Worm (Caenorhabditis elegans): ENCODE results near the gene Y105C5B.8.

The Y105C5B.8 gene

ce11 chrIV:15926746-15927145 is at the start of gene Y105C5B.8:
Y105C5B.8 (minus strand) TSS chrIV:15926846.
- TF ChIP-seq ref-1 (GFP tag; conservative IDR thresholded peaks at IDR 0.05) (no peak), klf-2 (GFP tag; conservative IDR thresholded peaks at IDR 0.05) (no peak), tab-1 (GFP tag; IDR thresholded peaks at IDR 0.05) (no peak), flt-1 (GFP tag; IDR thresholded peaks at IDR 0.05) (no peak), ztf-29 (GFP tag; IDR thresholded peaks at IDR 0.05) (no peak), ztf-23 (GFP tag; IDR thresholded peaks at IDR 0.05) (no peak), cog-1 (tag; optimal IDR thresholded peaks at IDR 0.05) (no peak), med-1 (GFP tag; optimal IDR thresholded peaks at IDR 0.05; ENCODE audit: insufficient read depth) (no peak), T22C8.4 (GFP tag; IDR thresholded peaks at IDR 0.05) (no peak)

- TF ChIP-seq klf-2 (GFP tag; conservative IDR thresholded peaks at IDR 0.05) (no peak), T22C8.4 (GFP tag; IDR thresholded peaks at IDR 0.05) (no peak), ztf-23 (GFP tag; IDR thresholded peaks at IDR 0.05) (no peak), ztf-29 (GFP tag; IDR thresholded peaks at IDR 0.05) (no peak), flt-1 (GFP tag; IDR thresholded peaks at IDR 0.05) (no peak), tab-1 (GFP tag; IDR thresholded peaks at IDR 0.05) (no peak), ref-1 (GFP tag; conservative IDR thresholded peaks at IDR 0.05) (no peak), med-1 (GFP tag; optimal IDR thresholded peaks at IDR 0.05; ENCODE audit: insufficient read depth) (no peak), cog-1 (tag; optimal IDR thresholded peaks at IDR 0.05) (no peak)
Measured at ce11 chrIV:15964307-15964706, 37.7 kb upstream of the Y105C5B.8 start, which contains the start of gene Y105C5B.18. Y105C5B.18 (plus strand) TSS chrIV:15964607.

ce11 chrIV:15962801-15963200 is 36.2 kb upstream of the Y105C5B.8 start, which contains the start of gene Y105C5B.17:
Y105C5B.17 (plus strand) TSS chrIV:15963101.
- no peak for TF ChIP-seq tab-1 (GFP tag; IDR thresholded peaks at IDR 0.05)
- TF ChIP-seq ref-1 (GFP tag; conservative IDR thresholded peaks at IDR 0.05) = no peak
- no peak for TF ChIP-seq med-1 (GFP tag; optimal IDR thresholded peaks at IDR 0.05; ENCODE audit: insufficient read depth)
- no peak for TF ChIP-seq ztf-29 (GFP tag; IDR thresholded peaks at IDR 0.05)
- TF ChIP-seq T22C8.4 (GFP tag; IDR thresholded peaks at IDR 0.05) = no peak
- no peak for TF ChIP-seq cog-1 (tag; optimal IDR thresholded peaks at IDR 0.05)
- TF ChIP-seq flt-1 (GFP tag; IDR thresholded peaks at IDR 0.05) = no peak
- no peak for TF ChIP-seq ztf-23 (GFP tag; IDR thresholded peaks at IDR 0.05)
- TF ChIP-seq klf-2 (GFP tag; conservative IDR thresholded peaks at IDR 0.05) = no peak

ce11 chrIV:15962219-15962762 is 35.6 kb upstream of the Y105C5B.8 start, which contains the start of gene lgc-19:
lgc-19 (minus strand) TSS chrIV:15962712.
- TF ChIP-seq tab-1 (GFP tag; IDR thresholded peaks at IDR 0.05) (no peak), T22C8.4 (GFP tag; IDR thresholded peaks at IDR 0.05) (no peak), med-1 (GFP tag; optimal IDR thresholded peaks at IDR 0.05; ENCODE audit: insufficient read depth) (no peak), ztf-29 (GFP tag; IDR thresholded peaks at IDR 0.05) (no peak), ztf-23 (GFP tag; IDR thresholded peaks at IDR 0.05) (no peak), klf-2 (GFP tag; conservative IDR thresholded peaks at IDR 0.05) (no peak), flt-1 (GFP tag; IDR thresholded peaks at IDR 0.05) (no peak), ref-1 (GFP tag; conservative IDR thresholded peaks at IDR 0.05) (no peak), cog-1 (tag; optimal IDR thresholded peaks at IDR 0.05) (no peak)

- no peak for TF ChIP-seq tab-1 (GFP tag; IDR thresholded peaks at IDR 0.05)
- TF ChIP-seq ztf-29 (GFP tag; IDR thresholded peaks at IDR 0.05) = no peak
- no peak for TF ChIP-seq ztf-23 (GFP tag; IDR thresholded peaks at IDR 0.05)
- TF ChIP-seq T22C8.4 (GFP tag; IDR thresholded peaks at IDR 0.05) = no peak
- TF ChIP-seq cog-1 (tag; optimal IDR thresholded peaks at IDR 0.05) = no peak
- TF ChIP-seq flt-1 (GFP tag; IDR thresholded peaks at IDR 0.05) = no peak
- no peak for TF ChIP-seq med-1 (GFP tag; optimal IDR thresholded peaks at IDR 0.05; ENCODE audit: insufficient read depth)
- no peak for TF ChIP-seq klf-2 (GFP tag; conservative IDR thresholded peaks at IDR 0.05)
- no peak for TF ChIP-seq ref-1 (GFP tag; conservative IDR thresholded peaks at IDR 0.05)
Measured at ce11 chrIV:15961069-15961468, 34.4 kb upstream of the Y105C5B.8 start.

ce11 chrIV:15955349-15955748 is 28.7 kb upstream of the Y105C5B.8 start:
- TF ChIP-seq med-1 (GFP tag; optimal IDR thresholded peaks at IDR 0.05; ENCODE audit: insufficient read depth) = no peak
- no peak for TF ChIP-seq tab-1 (GFP tag; IDR thresholded peaks at IDR 0.05)
- TF ChIP-seq ztf-29 (GFP tag; IDR thresholded peaks at IDR 0.05) = no peak
- TF ChIP-seq T22C8.4 (GFP tag; IDR thresholded peaks at IDR 0.05) = no peak
- TF ChIP-seq cog-1 (tag; optimal IDR thresholded peaks at IDR 0.05) = no peak

- no peak for TF ChIP-seq ref-1 (GFP tag; conservative IDR thresholded peaks at IDR 0.05)
- TF ChIP-seq klf-2 (GFP tag; conservative IDR thresholded peaks at IDR 0.05) = no peak
- no peak for TF ChIP-seq flt-1 (GFP tag; IDR thresholded peaks at IDR 0.05)
- no peak for TF ChIP-seq ztf-29 (GFP tag; IDR thresholded peaks at IDR 0.05)
- no peak for TF ChIP-seq tab-1 (GFP tag; IDR thresholded peaks at IDR 0.05)
- TF ChIP-seq ztf-23 (GFP tag; IDR thresholded peaks at IDR 0.05) = no peak
- no peak for TF ChIP-seq med-1 (GFP tag; optimal IDR thresholded peaks at IDR 0.05; ENCODE audit: insufficient read depth)
- no peak for TF ChIP-seq cog-1 (tag; optimal IDR thresholded peaks at IDR 0.05)
- TF ChIP-seq T22C8.4 (GFP tag; IDR thresholded peaks at IDR 0.05) = no peak
Measured at ce11 chrIV:15953689-15954088, 27.0 kb upstream of the Y105C5B.8 start.

ce11 chrIV:15951640-15952039 is 25.0 kb upstream of the Y105C5B.8 start, which contains the start of gene Y105C5B.15:
Y105C5B.15 (plus strand) TSS chrIV:15951936.
- TF ChIP-seq med-1 (GFP tag; optimal IDR thresholded peaks at IDR 0.05; ENCODE audit: insufficient read depth) (no peak), ztf-29 (GFP tag; IDR thresholded peaks at IDR 0.05) (no peak), flt-1 (GFP tag; IDR thresholded peaks at IDR 0.05) (no peak), T22C8.4 (GFP tag; IDR thresholded peaks at IDR 0.05) (no peak), ref-1 (GFP tag; conservative IDR thresholded peaks at IDR 0.05) (no peak), ztf-23 (GFP tag; IDR thresholded peaks at IDR 0.05) (no peak), cog-1 (tag; optimal IDR thresholded peaks at IDR 0.05) (no peak), tab-1 (GFP tag; IDR thresholded peaks at IDR 0.05) (no peak), klf-2 (GFP tag; conservative IDR thresholded peaks at IDR 0.05) (no peak)

- TF ChIP-seq ref-1 (GFP tag; conservative IDR thresholded peaks at IDR 0.05) (no peak), ztf-29 (GFP tag; IDR thresholded peaks at IDR 0.05) (no peak), klf-2 (GFP tag; conservative IDR thresholded peaks at IDR 0.05) (no peak)
Measured at ce11 chrIV:15950838-15951581, 24.4 kb upstream of the Y105C5B.8 start, which contains the start of gene ifas-3. ifas-3 (minus strand) TSS chrIV:15950888.

All from whole organism, midembryonic.